Fruit fly (Drosophila melanogaster) whole organism, embryonic: ENCODE results near the gene AIMP2.

Source experiments
- Antp ChIP-seq: fragments of 200-800 bp; sonication (Bioruptor generic); optimal IDR thresholded peaks from 3 replicates; lab custom pipeline; 2016; ENCODE audit warnings: missing biosample characterization, missing genetic modification characterization
- Bgb ChIP-seq: fragments of 200-800 bp; sonication (Bioruptor generic); IDR thresholded peaks from 2 replicates; pipeline ENCODE4 v1.3.6; 2022; ENCODE audit warnings: missing biosample characterization, missing genetic modification characterization; ENCODE audit not compliant: partially characterized antibody
- Blimp-1 ChIP-seq: fragments of 200-800 bp; sonication (Bioruptor generic); optimal IDR thresholded peaks from 3 replicates; lab custom pipeline; 2018; ENCODE audit warnings: missing biosample characterization, missing genetic modification characterization, mild to moderate bottlenecking, moderate library complexity, missing genetic modification reagents
- CG10147 ChIP-seq: fragments of 200-800 bp; sonication (Bioruptor generic); optimal IDR thresholded peaks from 2 replicates; lab custom pipeline; 2019; ENCODE audit warnings: missing biosample characterization, mild to moderate bottlenecking, missing genetic modification characterization, moderate library complexity
- CG10321 ChIP-seq: fragments of 200-800 bp; sonication (Bioruptor generic); IDR thresholded peaks from 2 replicates; pipeline ENCODE4 v1.3.6; 2022; ENCODE audit warnings: missing biosample characterization, missing genetic modification characterization
- CG11456 ChIP-seq: fragments of 200-800 bp; sonication (Bioruptor generic); IDR thresholded peaks from 3 replicates; pipeline ENCODE4 v1.3.6; 2022; ENCODE audit warnings: missing biosample characterization, missing genetic modification characterization
- CG11695 ChIP-seq: fragments of 200-800 bp; sonication (Bioruptor generic); IDR thresholded peaks from 3 replicates; pipeline ENCODE4 v1.3.6; 2022; ENCODE audit warnings: missing biosample characterization, missing genetic modification characterization
- CG12155 ChIP-seq: fragments of 200-800 bp; sonication (Bioruptor generic); optimal IDR thresholded peaks from 3 replicates; lab custom pipeline; 2016; ENCODE audit warnings: missing biosample characterization, missing genetic modification characterization
- CG1233 ChIP-seq: fragments of 200-800 bp; sonication (Bioruptor generic); optimal IDR thresholded peaks from 4 replicates; lab custom pipeline; 2018; ENCODE audit warnings: missing biosample characterization, mild to moderate bottlenecking, missing genetic modification characterization
- CG12769 ChIP-seq: fragments of 200-800 bp; sonication (Bioruptor generic); optimal IDR thresholded peaks from 2 replicates; lab custom pipeline; 2019; ENCODE audit warnings: missing biosample characterization, mild to moderate bottlenecking, missing genetic modification characterization, moderate library complexity
- CG13424 ChIP-seq: fragments of 200-800 bp; sonication (Bioruptor generic); optimal IDR thresholded peaks from 2 replicates; lab custom pipeline; 2019; ENCODE audit warnings: missing biosample characterization, mild to moderate bottlenecking, missing genetic modification characterization, moderate library complexity
- CG13624 ChIP-seq: fragments of 200-800 bp; sonication (Bioruptor generic); optimal IDR thresholded peaks from 2 replicates; lab custom pipeline; 2016; ENCODE audit warnings: missing biosample characterization, missing genetic modification characterization
- CG15073 ChIP-seq: fragments of 200-800 bp; sonication (Bioruptor generic); optimal IDR thresholded peaks from 2 replicates; lab custom pipeline; 2016; ENCODE audit warnings: missing biosample characterization, missing genetic modification characterization
- CG18599 ChIP-seq: fragments of 200-800 bp; sonication (Bioruptor generic); optimal IDR thresholded peaks from 3 replicates; lab custom pipeline; 2017; ENCODE audit warnings: missing biosample characterization, missing genetic modification characterization, mild to moderate bottlenecking, moderate library complexity, missing genetic modification reagents
- CG30403 ChIP-seq: fragments of 200-800 bp; sonication (Bioruptor generic); optimal IDR thresholded peaks from 3 replicates; lab custom pipeline; 2016; ENCODE audit warnings: missing biosample characterization, missing genetic modification characterization
- CG3065 ChIP-seq: fragments of 200-800 bp; sonication (Bioruptor generic); optimal IDR thresholded peaks from 2 replicates; lab custom pipeline; 2016; ENCODE audit warnings: missing biosample characterization, missing genetic modification characterization
- CG32532 ChIP-seq: fragments of 200-800 bp; sonication (Bioruptor generic); IDR thresholded peaks from 2 replicates; pipeline ENCODE4 v1.3.6; 2022; ENCODE audit warnings: missing biosample characterization, missing genetic modification characterization
- CG3838 ChIP-seq: fragments of 200-800 bp; sonication (Bioruptor generic); optimal IDR thresholded peaks from 3 replicates; lab custom pipeline; 2016; ENCODE audit warnings: missing biosample characterization, missing genetic modification characterization
- CG4730 ChIP-seq: fragments of 200-800 bp; sonication (Bioruptor generic); IDR thresholded peaks from 2 replicates; pipeline ENCODE4 v1.3.6; 2022; ENCODE audit warnings: missing biosample characterization, missing genetic modification characterization
- CG4820 ChIP-seq: fragments of 200-800 bp; sonication (Bioruptor generic); optimal IDR thresholded peaks from 3 replicates; lab custom pipeline; 2016; ENCODE audit warnings: missing biosample characterization, missing genetic modification characterization
- CG8281 ChIP-seq: fragments of 200-800 bp; sonication (Bioruptor generic); optimal IDR thresholded peaks from 2 replicates; lab custom pipeline; 2018; ENCODE audit warnings: missing biosample characterization, mild to moderate bottlenecking, missing genetic modification characterization, moderate library complexity
- CG9797 ChIP-seq: fragments of 200-800 bp; sonication (Bioruptor generic); optimal IDR thresholded peaks from 3 replicates; lab custom pipeline; 2018; ENCODE audit warnings: missing biosample characterization, mild to moderate bottlenecking, missing genetic modification characterization
- CG9932 ChIP-seq: fragments of 200-800 bp; sonication (Bioruptor generic); IDR thresholded peaks from 2 replicates; pipeline ENCODE4 v1.3.6; 2022; ENCODE audit warnings: missing biosample characterization, missing genetic modification characterization
- Dref ChIP-seq: fragments of 200-800 bp; sonication (Bioruptor generic); IDR thresholded peaks from 2 replicates; pipeline ENCODE4 v1.3.6; 2022; ENCODE audit warnings: missing biosample characterization, missing genetic modification characterization
- GATAe ChIP-seq: fragments of 200-800 bp; sonication (Bioruptor generic); conservative IDR thresholded peaks from 2 replicates; pipeline ENCODE4 v1.3.6; 2022; ENCODE audit warnings: missing biosample characterization, missing genetic modification characterization
- Hr39 ChIP-seq: fragments of >200 bp; optimal IDR thresholded peaks from 2 replicates; lab custom pipeline; 2017
- Lim3 ChIP-seq: fragments of 200-800 bp; sonication (Bioruptor generic); IDR thresholded peaks from 2 replicates; pipeline ENCODE4 v1.3.6; 2022; ENCODE audit warnings: missing biosample characterization, missing genetic modification characterization
- NC2β ChIP-seq: fragments of 200-800 bp; sonication (Bioruptor generic); optimal IDR thresholded peaks from 2 replicates; lab custom pipeline; 2016; ENCODE audit warnings: missing biosample characterization, missing genetic modification characterization
- Ptx1 ChIP-seq: fragments of 200-800 bp; sonication (Bioruptor generic); IDR thresholded peaks from 2 replicates; pipeline ENCODE4 v1.3.6; 2022; ENCODE audit warnings: missing biosample characterization, missing genetic modification characterization
- Sox100B ChIP-seq: fragments of 200-800 bp; sonication (Bioruptor generic); optimal IDR thresholded peaks from 3 replicates; lab custom pipeline; 2018; ENCODE audit warnings: missing biosample characterization, mild to moderate bottlenecking, missing genetic modification characterization
- Spps ChIP-seq: fragments of 200-800 bp; sonication (Bioruptor generic); optimal IDR thresholded peaks from 2 replicates; lab custom pipeline; 2018; ENCODE audit warnings: missing biosample characterization, mild to moderate bottlenecking, missing genetic modification characterization
- Sry-β ChIP-seq: fragments of 200-800 bp; sonication (Bioruptor generic); optimal IDR thresholded peaks from 2 replicates; lab custom pipeline; 2018; ENCODE audit warnings: missing biosample characterization, mild to moderate bottlenecking, missing genetic modification characterization, moderate library complexity
- YL-1 ChIP-seq: fragments of 200-800 bp; sonication (Bioruptor generic); optimal IDR thresholded peaks from 3 replicates; lab custom pipeline; 2017; ENCODE audit warnings: missing biosample characterization, mild to moderate bottlenecking, missing genetic modification characterization
- ap ChIP-seq: fragments of 200-800 bp; sonication (Bioruptor generic); IDR thresholded peaks from 2 replicates; pipeline ENCODE4 v1.3.6; 2022; ENCODE audit warnings: missing biosample characterization, missing genetic modification characterization
- ase ChIP-seq: fragments of 200-800 bp; sonication (Bioruptor generic); IDR thresholded peaks from 3 replicates; pipeline ENCODE4 v1.3.6; 2022; ENCODE audit warnings: missing biosample characterization, missing genetic modification characterization
- ci ChIP-seq: fragments of 200-800 bp; sonication (Bioruptor generic); IDR thresholded peaks from 3 replicates; pipeline ENCODE4 v1.3.6; 2022; ENCODE audit warnings: missing biosample characterization, missing genetic modification characterization
- ems ChIP-seq: fragments of 200-800 bp; sonication (Bioruptor generic); optimal IDR thresholded peaks from 3 replicates; lab custom pipeline; 2016; ENCODE audit warnings: missing biosample characterization, missing genetic modification characterization
- fd64A ChIP-seq: fragments of 200-800 bp; sonication (Bioruptor generic); optimal IDR thresholded peaks from 3 replicates; lab custom pipeline; 2018; ENCODE audit warnings: missing biosample characterization, mild to moderate bottlenecking, missing genetic modification characterization
- fd96Cb ChIP-seq: fragments of 200-800 bp; sonication (Bioruptor generic); optimal IDR thresholded peaks from 2 replicates; lab custom pipeline; 2018; ENCODE audit warnings: missing biosample characterization, mild to moderate bottlenecking, missing genetic modification characterization, moderate library complexity
- gcm ChIP-seq: fragments of 200-800 bp; sonication (Bioruptor generic); optimal IDR thresholded peaks from 2 replicates; lab custom pipeline; 2019; ENCODE audit warnings: missing biosample characterization, mild to moderate bottlenecking, missing genetic modification characterization, moderate library complexity
- gsb ChIP-seq: fragments of 200-800 bp; sonication (Bioruptor generic); IDR thresholded peaks from 2 replicates; pipeline ENCODE4 v1.3.6; 2022; ENCODE audit warnings: missing biosample characterization, missing genetic modification characterization
- gsb-n ChIP-seq: fragments of 200-800 bp; sonication (Bioruptor generic); optimal IDR thresholded peaks from 3 replicates; lab custom pipeline; 2018; ENCODE audit warnings: missing biosample characterization, mild to moderate bottlenecking, missing genetic modification characterization
- insv ChIP-seq, 2 experiments: fragments of 200-800 bp; sonication (Bioruptor generic); optimal IDR thresholded peaks; 3 replicates each; lab custom pipeline; 2016 to 2018; ENCODE audit warnings: missing biosample characterization in 2 of 2, missing genetic modification characterization in 2 of 2
- jigr1 ChIP-seq: fragments of 200-800 bp; sonication (Bioruptor generic); IDR thresholded peaks from 3 replicates; pipeline ENCODE4 v1.3.6; 2022; ENCODE audit warnings: missing biosample characterization, missing genetic modification characterization
- pita ChIP-seq: fragments of 200-800 bp; sonication (Bioruptor generic); optimal IDR thresholded peaks from 2 replicates; lab custom pipeline; 2017; ENCODE audit warnings: missing biosample characterization, mild to moderate bottlenecking, missing genetic modification characterization
- tin ChIP-seq: fragments of 200-800 bp; sonication (Bioruptor generic); optimal IDR thresholded peaks from 3 replicates; lab custom pipeline; 2016; ENCODE audit warnings: missing biosample characterization, missing genetic modification characterization
- tna ChIP-seq: fragments of 200-800 bp; sonication (Bioruptor generic); IDR thresholded peaks from 2 replicates; pipeline ENCODE4 v1.3.6; 2022; ENCODE audit warnings: missing biosample characterization, missing genetic modification characterization; ENCODE audit not compliant: partially characterized antibody
- unpg ChIP-seq: fragments of 200-800 bp; sonication (Bioruptor generic); optimal IDR thresholded peaks from 3 replicates; lab custom pipeline; 2018; ENCODE audit warnings: missing biosample characterization, mild to moderate bottlenecking, missing genetic modification characterization, moderate library complexity
- zf30C ChIP-seq: fragments of 200-800 bp; sonication (Bioruptor generic); optimal IDR thresholded peaks from 3 replicates; lab custom pipeline; 2018; ENCODE audit warnings: missing biosample characterization, mild to moderate bottlenecking, missing genetic modification characterization
- zfh1 ChIP-seq: fragments of 200-800 bp; sonication (Bioruptor generic); IDR thresholded peaks from 3 replicates; pipeline ENCODE4 v1.3.6; 2022; ENCODE audit warnings: missing biosample characterization, missing genetic modification characterization

The AIMP2 gene

dm6 chr3L:15592536-15593260 lies 9.3 kb downstream of the AIMP2 start (continued):
- 0 out of 2 replicates have a peak, but pooled peaks have one; percentile 27 for TF ChIP-seq CG9932
- no peak for TF ChIP-seq CG8281
- peak; percentile 24 for TF ChIP-seq Spps
- peak; percentile 48; the same call in 1 of the 2 replicates for TF ChIP-seq Ptx1 (GFP tag; lab: Robert Waterston, UW)
- no peak for TF ChIP-seq zfh1 (GFP tag; lab: Robert Waterston, UW)
- no peak for TF ChIP-seq tna (GFP tag; lab: Robert Waterston, UW)
- TF ChIP-seq CG32532 (GFP tag; lab: Robert Waterston, UW): peak; percentile 63; the same call in 1 of the 2 replicates
- no peak for TF ChIP-seq GATAe (GFP tag; lab: Robert Waterston, UW)
- peak; percentile 52 for TF ChIP-seq CG10147 (GFP tag; lab: Kevin White, UChicago)
- TF ChIP-seq YL-1 (GFP tag; lab: Kevin White, UChicago): no peak
- TF ChIP-seq Bgb (GFP tag; lab: Robert Waterston, UW): no peak
- TF ChIP-seq insv (GFP tag; optimal IDR thresholded peaks at IDR 0.05; lab: Kevin White, UChicago): no peak
- no peak for TF ChIP-seq CG13624 (GFP tag; lab: Kevin White, UChicago)
- no peak for TF ChIP-seq CG15073
- peak; percentile 3 for TF ChIP-seq fd64A (GFP tag; lab: Kevin White, UChicago)
- TF ChIP-seq Hr39 (lab: Kevin White, UChicago): no peak
- TF ChIP-seq ci (GFP tag; lab: Robert Waterston, UW): peak; percentile 17; the same call in 1 of the 3 replicates
- TF ChIP-seq CG12769 (tag; lab: Kevin White, UChicago): no peak
- no peak for TF ChIP-seq ase (GFP tag; lab: Robert Waterston, UW)
- no peak for TF ChIP-seq NC2β (GFP tag; lab: Kevin White, UChicago)
- no peak for TF ChIP-seq CG9797 (GFP tag; lab: Kevin White, UChicago)
- TF ChIP-seq gsb (GFP tag; lab: Robert Waterston, UW): no peak
- peak; percentile 15 for TF ChIP-seq CG1233 (GFP tag; lab: Kevin White, UChicago)
- no peak for TF ChIP-seq CG11456
- TF ChIP-seq Lim3 (GFP tag; lab: Robert Waterston, UW): no peak
- TF ChIP-seq jigr1 (GFP tag; lab: Robert Waterston, UW): no peak
- no peak for TF ChIP-seq Antp (GFP tag; lab: Kevin White, UChicago)
- TF ChIP-seq Blimp-1 (GFP tag; lab: Kevin White, UChicago): peak; percentile 59
- peak; percentile 25 for TF ChIP-seq gsb-n
- peak; percentile 17 for TF ChIP-seq tin
- TF ChIP-seq ap (GFP tag; lab: Robert Waterston, UW): peak; percentile 34; the same call in 1 of the 2 replicates
- peak; percentile 2 for TF ChIP-seq CG4820 (GFP tag; lab: Kevin White, UChicago)
- TF ChIP-seq CG11695: peak; percentile 78
- no peak for TF ChIP-seq CG12155 (GFP tag; lab: Kevin White, UChicago)
- TF ChIP-seq CG10321 (GFP tag; lab: Robert Waterston, UW): no peak
- TF ChIP-seq Dref: no peak
- TF ChIP-seq CG3065 (GFP tag; lab: Kevin White, UChicago): no peak
- peak; percentile 60 for TF ChIP-seq gcm (GFP tag; lab: Kevin White, UChicago)
- TF ChIP-seq Sry-β: no peak
- TF ChIP-seq CG18599 (GFP tag; lab: Kevin White, UChicago): peak; percentile 62
- TF ChIP-seq unpg (GFP tag; lab: Kevin White, UChicago): peak; percentile 64
- no peak for TF ChIP-seq zf30C
- peak; percentile 71 for TF ChIP-seq CG13424 (tag; lab: Kevin White, UChicago)
- TF ChIP-seq Sox100B: peak; percentile 76
- TF ChIP-seq pita (GFP tag; lab: Kevin White, UChicago): no peak
- peak; percentile 3 for TF ChIP-seq CG30403 (GFP tag; lab: Kevin White, UChicago)
- no peak for TF ChIP-seq CG4730 (GFP tag; lab: Robert Waterston, UW)
- TF ChIP-seq ems (GFP tag; lab: Kevin White, UChicago): no peak
- peak; percentile 55 for TF ChIP-seq fd96Cb
- TF ChIP-seq CG3838 (GFP tag; lab: Kevin White, UChicago): no peak
